Worm (Caenorhabditis elegans) whole organism, young adult: ENCODE results near the gene E04D5.5.

ENCODE experiments used
- B0035.1 ChIP-seq: sonication (generic microtip); optimal IDR thresholded peaks from 2 replicates; lab custom pipeline; 2016; ENCODE audit warnings: missing genetic modification characterization, mild to moderate bottlenecking, missing compliant biosample characterization, missing genotype, missing genetic modification reagents
- B0336.3 ChIP-seq: fragments of 200-800 bp; sonication (Bioruptor generic); IDR thresholded peaks from 2 replicates; pipeline ENCODE4 v1.3.6; 2022; ENCODE audit warnings: missing genetic modification characterization, missing compliant biosample characterization
- F10E7.11 ChIP-seq: sonication (generic microtip); optimal IDR thresholded peaks from 2 replicates; lab custom pipeline; 2017; ENCODE audit warnings: mild to moderate bottlenecking, missing genetic modification characterization, moderate library complexity, missing compliant biosample characterization
- F22D6.2 ChIP-seq: sonication (generic microtip); optimal IDR thresholded peaks from 2 replicates; lab custom pipeline; 2016; ENCODE audit warnings: mild to moderate bottlenecking, missing genetic modification characterization, missing compliant biosample characterization
- F33H1.4 ChIP-seq: fragments of 200-800 bp; sonication (Bioruptor generic); IDR thresholded peaks from 2 replicates; pipeline ENCODE4 v1.3.6; 2022; ENCODE audit warnings: missing genetic modification reagents, missing genetic modification characterization, missing compliant biosample characterization
- F55B11.4 ChIP-seq: sonication (generic microtip); optimal IDR thresholded peaks from 2 replicates; lab custom pipeline; 2016; ENCODE audit warnings: missing compliant biosample characterization, missing genetic modification characterization, borderline replicate concordance; ENCODE audit not compliant: insufficient read depth
- K11D2.4 ChIP-seq: fragments of 200-800 bp; sonication (Bioruptor generic); IDR thresholded peaks from 2 replicates; pipeline ENCODE4 v1.3.6; 2022; ENCODE audit warnings: missing genetic modification reagents, missing genetic modification characterization, missing compliant biosample characterization
- T26A5.8 ChIP-seq: sonication (generic microtip); optimal IDR thresholded peaks from 2 replicates; lab custom pipeline; 2016; ENCODE audit warnings: missing genetic modification characterization, missing compliant biosample characterization
- Y53G8AR.9 ChIP-seq: fragments of 200-800 bp; sonication (Bioruptor generic); conservative IDR thresholded peaks from 2 replicates; pipeline ENCODE4 v1.3.6; 2022; ENCODE audit warnings: missing genetic modification reagents, missing genetic modification characterization, missing compliant biosample characterization
- Y95B8A.8 ChIP-seq: fragments of 200-800 bp; sonication (Bioruptor generic); IDR thresholded peaks from 2 replicates; pipeline ENCODE4 v1.3.6; 2022; ENCODE audit warnings: missing genetic modification reagents, missing genetic modification characterization, missing compliant biosample characterization
- ama-1 ChIP-seq, 3 experiments: fragments of 150-350 bp in 1 of 3; sonication (generic microtip) in 2 of 3; optimal IDR thresholded peaks; 2 replicates each; lab custom pipeline; 2014 to 2018; ENCODE audit warnings: missing biosample characterization in 2 of 3, missing genetic modification characterization in 2 of 3, missing genetic modification reagents in 2 of 3
- attf-3 ChIP-seq: fragments of 200-800 bp; sonication (Bioruptor generic); conservative IDR thresholded peaks from 2 replicates; pipeline ENCODE4 v1.3.6; 2022; ENCODE audit warnings: missing genetic modification reagents, missing genetic modification characterization, missing compliant biosample characterization
- attf-5 ChIP-seq: fragments of 200-800 bp; sonication (Bioruptor generic); optimal IDR thresholded peaks from 2 replicates; lab custom pipeline; 2018; ENCODE audit warnings: mild to moderate bottlenecking, missing genetic modification characterization, missing compliant biosample characterization
- cebp-2 ChIP-seq: fragments of 200-800 bp; sonication (Bioruptor generic); IDR thresholded peaks from 2 replicates; pipeline ENCODE4 v1.3.6; 2022; ENCODE audit warnings: missing genetic modification characterization, missing compliant biosample characterization
- ceh-79 ChIP-seq: sonication (generic microtip); optimal IDR thresholded peaks from 2 replicates; lab custom pipeline; 2017; ENCODE audit warnings: mild to moderate bottlenecking, missing genetic modification characterization, missing compliant biosample characterization
- dox-1 ChIP-seq: fragments of 200-800 bp; sonication (Bioruptor generic); IDR thresholded peaks from 2 replicates; pipeline ENCODE4 v1.3.6; 2022; ENCODE audit warnings: missing genetic modification reagents, missing genetic modification characterization, missing compliant biosample characterization
- dpff-1 ChIP-seq: sonication (generic microtip); optimal IDR thresholded peaks from 2 replicates; lab custom pipeline; 2017; ENCODE audit warnings: mild to moderate bottlenecking, missing genetic modification characterization, missing compliant biosample characterization
- dpl-1 ChIP-seq: fragments of 150-350 bp; optimal IDR thresholded peaks from 2 replicates; lab custom pipeline; 2014; ENCODE audit warnings: missing biosample characterization, missing genetic modification reagents, missing genetic modification characterization
- egl-44 ChIP-seq: fragments of 200-800 bp; sonication (Bioruptor generic); IDR thresholded peaks from 2 replicates; pipeline ENCODE4 v1.3.6; 2022; ENCODE audit warnings: missing genetic modification reagents, missing genetic modification characterization, missing compliant biosample characterization
- ets-4 ChIP-seq: fragments of 200-800 bp; sonication (Bioruptor generic); optimal IDR thresholded peaks from 2 replicates; lab custom pipeline; 2018; ENCODE audit warnings: mild to moderate bottlenecking, missing genetic modification characterization, missing compliant biosample characterization
- fkh-3 ChIP-seq: sonication (generic microtip); optimal IDR thresholded peaks from 2 replicates; lab custom pipeline; 2016; ENCODE audit warnings: mild to moderate bottlenecking, missing genetic modification characterization, missing compliant biosample characterization
- hmg-20 ChIP-seq: fragments of 200-800 bp; sonication (Bioruptor generic); IDR thresholded peaks from 2 replicates; pipeline ENCODE4 v1.3.6; 2022; ENCODE audit warnings: missing genetic modification reagents, missing genetic modification characterization, missing compliant biosample characterization
- let-607 ChIP-seq, 2 experiments: fragments of 200-800 bp in 1 of 2; sonication (Bioruptor generic) in 1 of 2; sonication (generic microtip) in 1 of 2; optimal IDR thresholded peaks; 2 replicates each; lab custom pipeline; 2016 to 2018; ENCODE audit warnings: mild to moderate bottlenecking in 2 of 2, missing compliant biosample characterization in 2 of 2, missing genetic modification characterization in 2 of 2, moderate library complexity in 2 of 2, missing genotype in 1 of 2
- lin-35 ChIP-seq, 3 experiments: fragments of 150-350 bp in 2 of 3; sonication (generic microtip) in 1 of 3; optimal IDR thresholded peaks; 2 replicates each; lab custom pipeline; 2014 to 2018; ENCODE audit warnings: missing biosample characterization in 3 of 3, missing genetic modification characterization in 3 of 3, missing genetic modification reagents in 3 of 3
- lin-54 ChIP-seq: fragments of 200-800 bp; sonication (Bioruptor generic); optimal IDR thresholded peaks from 2 replicates; lab custom pipeline; 2018; ENCODE audit warnings: mild to moderate bottlenecking, missing genetic modification characterization, missing compliant biosample characterization
- lir-1 ChIP-seq: fragments of 200-800 bp; sonication (Bioruptor generic); conservative IDR thresholded peaks from 2 replicates; pipeline ENCODE4 v1.3.6; 2022; ENCODE audit warnings: missing genetic modification reagents, missing genetic modification characterization, missing compliant biosample characterization
- lsl-1 ChIP-seq: fragments of 200-800 bp; sonication (Bioruptor generic); optimal IDR thresholded peaks from 2 replicates; lab custom pipeline; 2018; ENCODE audit warnings: mild to moderate bottlenecking, missing genetic modification characterization, moderate library complexity, missing compliant biosample characterization
- madf-6 ChIP-seq: fragments of 200-800 bp; sonication (Bioruptor generic); IDR thresholded peaks from 2 replicates; pipeline ENCODE4 v1.3.6; 2022; ENCODE audit warnings: missing genetic modification reagents, missing genetic modification characterization, missing compliant biosample characterization
- madf-8 ChIP-seq: fragments of 200-800 bp; sonication (Bioruptor generic); conservative IDR thresholded peaks from 2 replicates; pipeline ENCODE4 v1.3.6; 2022; ENCODE audit warnings: missing genetic modification reagents, missing genetic modification characterization, missing compliant biosample characterization
- nfyb-1 ChIP-seq: fragments of 200-800 bp; sonication (Bioruptor generic); IDR thresholded peaks from 2 replicates; pipeline ENCODE4 v1.3.6; 2022; ENCODE audit warnings: missing genetic modification reagents, missing genetic modification characterization, missing compliant biosample characterization
- nhr-120 ChIP-seq: fragments of 200-800 bp; sonication (Bioruptor generic); IDR thresholded peaks from 2 replicates; pipeline ENCODE4 v1.3.6; 2022; ENCODE audit warnings: missing genetic modification characterization, missing compliant biosample characterization
- nhr-80 ChIP-seq: sonication (generic microtip); optimal IDR thresholded peaks from 2 replicates; lab custom pipeline; 2016; ENCODE audit warnings: missing genetic modification characterization, missing compliant biosample characterization
- repo-1 ChIP-seq: sonication (generic microtip); optimal IDR thresholded peaks from 2 replicates; lab custom pipeline; 2017; ENCODE audit warnings: mild to moderate bottlenecking, missing genetic modification characterization, missing compliant biosample characterization
- rpc-1 ChIP-seq, 2 experiments: fragments of 150-350 bp in 1 of 2; sonication (generic microtip) in 1 of 2; optimal IDR thresholded peaks; 2 replicates each; lab custom pipeline; 2014 to 2018; ENCODE audit warnings: missing biosample characterization in 1 of 2, missing genetic modification characterization in 1 of 2, missing genetic modification reagents in 1 of 2, missing genotype in 1 of 2
- sea-2 ChIP-seq: fragments of 200-800 bp; sonication (Bioruptor generic); IDR thresholded peaks from 2 replicates; pipeline ENCODE4 v1.3.6; 2022; ENCODE audit warnings: missing genetic modification characterization, missing compliant biosample characterization
- snpc-1.1 ChIP-seq: sonication (generic microtip); optimal IDR thresholded peaks from 2 replicates; lab custom pipeline; 2017; ENCODE audit warnings: missing genetic modification characterization, mild to moderate bottlenecking, missing compliant biosample characterization, antibody characterized with exemption, moderate library complexity, missing genotype, missing genetic modification reagents; ENCODE audit not compliant: insufficient read depth
- snpc-3.4 ChIP-seq: sonication (generic microtip); optimal IDR thresholded peaks from 2 replicates; lab custom pipeline; 2017; ENCODE audit warnings: missing genetic modification characterization, mild to moderate bottlenecking, missing compliant biosample characterization, antibody characterized with exemption, moderate library complexity, missing genotype, missing genetic modification reagents
- sptf-2 ChIP-seq: fragments of 200-800 bp; sonication (Bioruptor generic); optimal IDR thresholded peaks from 2 replicates; lab custom pipeline; 2018; ENCODE audit warnings: mild to moderate bottlenecking, missing genetic modification characterization, missing compliant biosample characterization
- tbp1 ChIP-seq: fragments of 200-800 bp; sonication (Bioruptor generic); optimal IDR thresholded peaks from 2 replicates; lab custom pipeline; 2018; ENCODE audit warnings: mild to moderate bottlenecking, missing genetic modification characterization, missing compliant biosample characterization
- xnd-1 ChIP-seq: sonication (generic microtip); optimal IDR thresholded peaks from 2 replicates; lab custom pipeline; 2016; ENCODE audit warnings: missing genotype, missing genetic modification reagents, missing genetic modification characterization, missing compliant biosample characterization
- zfh-2 ChIP-seq: fragments of 200-800 bp; sonication (Bioruptor generic); conservative IDR thresholded peaks from 2 replicates; pipeline ENCODE4 v1.3.6; 2022; ENCODE audit warnings: missing genetic modification reagents, missing genetic modification characterization, missing compliant biosample characterization
- ztf-25 ChIP-seq: fragments of 200-800 bp; sonication (Bioruptor generic); IDR thresholded peaks from 2 replicates; pipeline ENCODE4 v1.3.6; 2022; ENCODE audit warnings: missing genetic modification reagents, missing genetic modification characterization, missing compliant biosample characterization
- ztf-6 ChIP-seq: fragments of 200-800 bp; sonication (Bioruptor generic); IDR thresholded peaks from 2 replicates; pipeline ENCODE4 v1.3.6; 2022; ENCODE audit warnings: missing genetic modification reagents, missing genetic modification characterization, missing compliant biosample characterization

The E04D5.5 gene

ce11 chrII:10443898-10444297 is 32.8 kb downstream of the E04D5.5 start:
- TF ChIP-seq ceh-79 (tag; lab: Kevin White, UChicago) = no peak
- no peak for TF ChIP-seq nfyb-1 (GFP tag; lab: Robert Waterston, UW)
- TF ChIP-seq attf-5 = no peak
- TF ChIP-seq nhr-80 (tag; lab: Kevin White, UChicago) = peak; percentile 75
- TF ChIP-seq, all 124 proteins: peak for 1

DNA sequence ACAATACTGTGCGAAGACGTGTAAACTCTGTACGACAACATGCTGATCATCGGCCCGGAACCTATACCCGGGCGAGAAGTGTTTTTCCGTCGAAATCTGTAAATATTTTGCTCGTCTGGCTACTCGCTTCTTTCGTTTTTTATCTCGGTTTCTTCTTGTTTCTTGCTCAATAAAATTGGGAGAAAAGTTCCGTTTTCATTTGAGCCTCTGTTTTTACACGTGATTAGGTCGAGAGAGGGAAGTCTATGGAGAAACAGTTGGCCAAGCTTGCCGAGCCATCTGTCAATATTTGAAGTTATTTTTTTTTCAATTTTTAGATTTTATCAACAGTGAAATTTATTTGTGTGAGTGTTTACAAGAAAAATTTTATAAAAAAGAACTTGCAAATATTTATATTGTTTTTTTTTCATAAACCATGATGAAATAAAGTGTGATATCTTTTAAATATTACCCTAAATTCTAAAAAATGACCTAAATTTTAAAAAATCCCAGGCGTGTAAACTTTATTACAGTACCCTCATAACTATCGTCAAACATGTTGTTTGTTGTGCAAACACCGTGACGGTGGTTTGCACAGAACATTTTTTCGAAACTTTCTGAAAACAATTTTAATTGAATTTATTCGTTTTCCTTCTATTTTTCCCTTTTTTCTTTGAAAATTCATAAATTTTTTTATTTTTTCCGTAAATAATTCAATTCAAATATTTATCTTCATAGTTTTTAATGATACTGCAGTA is 34.0 kb downstream of the E04D5.5 start:
- no peak for TF ChIP-seq tbp1 (GFP tag; lab: Kevin White, UChicago)
- TF ChIP-seq xnd-1 = peak; percentile 57
- TF ChIP-seq ztf-6 (GFP tag; lab: Robert Waterston, UW) = no peak
- TF ChIP-seq rpc-1 (optimal IDR thresholded peaks at IDR 0.05; lab: Kevin White, UChicago) = no peak
- no peak for TF ChIP-seq rpc-1 (tag; optimal IDR thresholded peaks at IDR 0.05; lab: Kevin White, UChicago)
- peak; percentile 76 for TF ChIP-seq lsl-1
- no peak for TF ChIP-seq let-607 (tag; optimal IDR thresholded peaks at IDR 0.05; lab: Kevin White, UChicago)
- TF ChIP-seq madf-6 (GFP tag; lab: Robert Waterston, UW) = peak; percentile 83
- no peak for TF ChIP-seq sea-2 (GFP tag; lab: Robert Waterston, UW)
- no peak for TF ChIP-seq F55B11.4
- no peak for TF ChIP-seq dpff-1
- peak; percentile 28 for TF ChIP-seq snpc-3.4 (tag; lab: Kevin White, UChicago)
- TF ChIP-seq ztf-25 (GFP tag; lab: Robert Waterston, UW) = no peak
- TF ChIP-seq dpl-1 = no peak
- no peak for TF ChIP-seq F33H1.4 (GFP tag; lab: Robert Waterston, UW)
- no peak for TF ChIP-seq Y53G8AR.9
- no peak for TF ChIP-seq lir-1
- no peak for TF ChIP-seq ama-1 (optimal IDR thresholded peaks at IDR 0.05; lab: Kevin White, UChicago)
- no peak for TF ChIP-seq ama-1 (GFP tag; optimal IDR thresholded peaks at IDR 0.05; lab: Kevin White, UChicago)
- no peak for TF ChIP-seq attf-3 (GFP tag; lab: Robert Waterston, UW)
- no peak for TF ChIP-seq lin-35 (GFP tag; optimal IDR thresholded peaks at IDR 0.05; lab: Kevin White, UChicago)
- no peak for TF ChIP-seq B0035.1 (tag; lab: Kevin White, UChicago)
- no peak for TF ChIP-seq lin-54 (GFP tag; lab: Kevin White, UChicago)
- no peak for TF ChIP-seq nhr-80 (tag; lab: Kevin White, UChicago)
- TF ChIP-seq egl-44 (GFP tag; lab: Robert Waterston, UW) = no peak
- peak; percentile 86 for TF ChIP-seq madf-8 (GFP tag; lab: Robert Waterston, UW)
- no peak for TF ChIP-seq F10E7.11 (tag; lab: Kevin White, UChicago)
- TF ChIP-seq ceh-79 (tag; lab: Kevin White, UChicago) = no peak
- no peak for TF ChIP-seq T26A5.8 (tag; lab: Kevin White, UChicago)
- TF ChIP-seq B0336.3 (GFP tag; lab: Robert Waterston, UW) = no peak
- TF ChIP-seq repo-1 (tag; lab: Kevin White, UChicago) = no peak
- no peak for TF ChIP-seq Y95B8A.8

DNA sequence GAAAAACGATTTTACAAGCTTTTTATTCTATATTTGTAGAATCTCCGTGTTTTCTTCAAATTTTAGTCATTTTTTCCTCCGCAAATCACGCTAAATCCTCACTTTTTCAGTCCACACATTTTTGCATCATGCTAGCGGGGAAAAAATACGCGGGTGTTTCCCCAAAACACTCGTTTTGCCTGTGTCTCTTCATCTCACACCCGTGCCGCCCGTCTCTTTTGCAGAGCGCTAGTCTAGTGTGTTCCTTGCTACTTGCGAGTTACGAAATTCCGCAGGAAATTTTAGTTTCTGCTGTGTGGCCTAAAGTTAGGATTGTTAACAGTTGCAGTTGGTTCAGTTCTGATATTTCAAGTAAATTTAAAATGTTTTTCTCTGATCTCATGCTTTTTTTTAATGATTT is 34.6 kb downstream of the E04D5.5 start:
- TF ChIP-seq snpc-1.1 (tag; lab: Kevin White, UChicago) (no peak), lin-54 (GFP tag; lab: Kevin White, UChicago) (no peak), cebp-2 (GFP tag; lab: Robert Waterston, UW) (0 out of 2 replicates have a peak, but pooled peaks have one; percentile 40), sptf-2 (GFP tag; lab: Kevin White, UChicago) (no peak), ets-4 (GFP tag; lab: Kevin White, UChicago) (no peak), F33H1.4 (GFP tag; lab: Robert Waterston, UW) (no peak), hmg-20 (no peak), lin-35 (GFP tag; optimal IDR thresholded peaks at IDR 0.05; lab: Kevin White, UChicago) (no peak), K11D2.4 (no peak), nhr-120 (no peak), F22D6.2 (tag; lab: Kevin White, UChicago) (no peak), nfyb-1 (GFP tag; lab: Robert Waterston, UW) (peak; percentile 35; the same call in 1 of the 2 replicates), zfh-2 (GFP tag; lab: Robert Waterston, UW) (no peak), fkh-3 (no peak), repo-1 (tag; lab: Kevin White, UChicago) (peak; percentile 50), sea-2 (GFP tag; lab: Robert Waterston, UW) (0 out of 2 replicates have a peak, but pooled peaks have one; percentile 12), T26A5.8 (tag; lab: Kevin White, UChicago) (no peak), B0336.3 (GFP tag; lab: Robert Waterston, UW) (peak; percentile 46; the same call in 1 of the 2 replicates), nhr-80 (tag; lab: Kevin White, UChicago) (peak; percentile 62), dox-1 (GFP tag; lab: Robert Waterston, UW) (0 out of 2 replicates have a peak, but pooled peaks have one; percentile 53)
